Worm (Caenorhabditis elegans): ENCODE data around the gene F26G1.15.
A peak's percentile ranks its signal among the peaks of the same experiment; 100 is the strongest.

Gene F26G1.15

ce11 chrII:4800524-4800923 is 10.4 kb downstream of the F26G1.15 start:
- no peak for TF ChIP-seq fkh-10 (GFP tag; optimal IDR thresholded peaks at IDR 0.05)
- no peak for TF ChIP-seq lin-14 (GFP tag; optimal IDR thresholded peaks at IDR 0.05)
- TF ChIP-seq fkh-8 (tag; optimal IDR thresholded peaks at IDR 0.05), result no peak
- no peak for TF ChIP-seq lsy-2 (tag; optimal IDR thresholded peaks at IDR 0.05)
- TF ChIP-seq unc-86 (tag; optimal IDR thresholded peaks at IDR 0.05), result no peak
- no peak for TF ChIP-seq F16B12.6 (tag; optimal IDR thresholded peaks at IDR 0.05)
- TF ChIP-seq egl-27 (tag; optimal IDR thresholded peaks at IDR 0.05), result no peak
- TF ChIP-seq dsc-1 (tag; optimal IDR thresholded peaks at IDR 0.05), result no peak
- TF ChIP-seq nhr-84 (tag; optimal IDR thresholded peaks at IDR 0.05), result no peak
- no peak for TF ChIP-seq snpc-4 (tag; optimal IDR thresholded peaks at IDR 0.05)
- no peak for TF ChIP-seq ceh-82 (tag; optimal IDR thresholded peaks at IDR 0.05)
- no peak for TF ChIP-seq nhr-11 (tag; optimal IDR thresholded peaks at IDR 0.05)

- no peak for TF ChIP-seq efl-1 (optimal IDR thresholded peaks at IDR 0.05)
- peak in 1 of 2 experiments; percentile 38 for TF ChIP-seq efl-1 (GFP tag; optimal IDR thresholded peaks at IDR 0.05 in 1 of 2)
- peak; percentile 6 for TF ChIP-seq pqm-1 (tag; optimal IDR thresholded peaks at IDR 0.05)
- TF ChIP-seq blmp-1 (tag; optimal IDR thresholded peaks at IDR 0.05), result peak; percentile 30
- TF ChIP-seq fos-1 (tag; optimal IDR thresholded peaks at IDR 0.05), result no peak
- no peak for TF ChIP-seq ceh-90 (tag; optimal IDR thresholded peaks at IDR 0.05)
- peak; percentile 88 for TF ChIP-seq elt-2 (tag; optimal IDR thresholded peaks at IDR 0.05)
- TF ChIP-seq lin-14 (GFP tag; optimal IDR thresholded peaks at IDR 0.05), result peak; percentile 0
Observed at ce11 chrII:4802917-4803316, 12.8 kb downstream of the F26G1.15 start.

- TF ChIP-seq vab-15 (tag; optimal IDR thresholded peaks at IDR 0.05) (no peak), C34B4.2 (tag; optimal IDR thresholded peaks at IDR 0.05) (no peak), nhr-28 (tag; optimal IDR thresholded peaks at IDR 0.05) (no peak), lin-14 (GFP tag; optimal IDR thresholded peaks at IDR 0.05) (peak; percentile 43), unc-130 (tag; optimal IDR thresholded peaks at IDR 0.05) (peak; percentile 24), lin-15B (tag; optimal IDR thresholded peaks at IDR 0.05) (no peak), nhr-77 (tag; optimal IDR thresholded peaks at IDR 0.05) (no peak), nhr-85 (tag) (no peak), rnt-1 (tag; optimal IDR thresholded peaks at IDR 0.05) (peak; percentile 51), ztf-4 (tag; optimal IDR thresholded peaks at IDR 0.05) (no peak), ceh-90 (tag; optimal IDR thresholded peaks at IDR 0.05) (no peak), unc-62 (GFP tag; optimal IDR thresholded peaks at IDR 0.05) (no peak), nhr-19 (GFP tag; conservative IDR thresholded peaks at IDR 0.05) (peak; percentile 26), zag-1 (tag; optimal IDR thresholded peaks at IDR 0.05) (no peak), aha-1 (tag; optimal IDR thresholded peaks at IDR 0.05) (no peak), aly-2 (tag; optimal IDR thresholded peaks at IDR 0.05) (no peak), lir-3 (tag; optimal IDR thresholded peaks at IDR 0.05; ENCODE audit: poor library complexity) (no peak), egl-27 (tag; optimal IDR thresholded peaks at IDR 0.05) (no peak), alr-1 (tag; optimal IDR thresholded peaks at IDR 0.05; ENCODE audit: borderline replicate concordance) (no peak), snu-23 (GFP tag; optimal IDR thresholded peaks at IDR 0.05) (peak; percentile 30), nhr-71 (tag; optimal IDR thresholded peaks at IDR 0.05) (peak; percentile 58), pqm-1 (tag; optimal IDR thresholded peaks at IDR 0.05) (no peak), nhr-47 (tag; optimal IDR thresholded peaks at IDR 0.05) (no peak), ceh-8 (GFP tag; optimal IDR thresholded peaks at IDR 0.05) (no peak), lin-39 (tag; optimal IDR thresholded peaks at IDR 0.05) (no peak), lin-13 (GFP tag; optimal IDR thresholded peaks at IDR 0.05) (no peak), nhr-90 (tag; optimal IDR thresholded peaks at IDR 0.05; ENCODE audit: poor library complexity) (no peak)
Observed at ce11 chrII:4805799-4806198, 15.7 kb downstream of the F26G1.15 start.

Data from whole organism, L1 larva.